Fruit fly (Drosophila melanogaster) whole organism: ENCODE data around the gene CG42763.

Source experiments
- CG8478 ChIP-seq: fragments of >200 bp; optimal IDR thresholded peaks from 2 replicates; lab custom pipeline; 2018; ENCODE audit warnings: inconsistent platforms
- Dll ChIP-seq: fragments of >200 bp; optimal IDR thresholded peaks from 2 replicates; lab custom pipeline; 2017
- EcR ChIP-seq, 2 experiments: fragments of >200 bp; optimal IDR thresholded peaks; 2 replicates each; lab custom pipeline; 2017; ENCODE audit warnings: missing biosample characterization in 2 of 2, missing genetic modification characterization in 2 of 2, missing genetic modification reagents in 2 of 2
- pan ChIP-seq: fragments of >200 bp; optimal IDR thresholded peaks from 2 replicates; lab custom pipeline; 2017
- psq ChIP-seq: fragments of >200 bp; optimal IDR thresholded peaks from 2 replicates; lab custom pipeline; 2017
- usp ChIP-seq: fragments of >200 bp; optimal IDR thresholded peaks from 2 replicates; lab custom pipeline; 2017; ENCODE audit warnings: missing biosample characterization, missing genetic modification characterization, mixed read lengths

Gene CG42763

DNA sequence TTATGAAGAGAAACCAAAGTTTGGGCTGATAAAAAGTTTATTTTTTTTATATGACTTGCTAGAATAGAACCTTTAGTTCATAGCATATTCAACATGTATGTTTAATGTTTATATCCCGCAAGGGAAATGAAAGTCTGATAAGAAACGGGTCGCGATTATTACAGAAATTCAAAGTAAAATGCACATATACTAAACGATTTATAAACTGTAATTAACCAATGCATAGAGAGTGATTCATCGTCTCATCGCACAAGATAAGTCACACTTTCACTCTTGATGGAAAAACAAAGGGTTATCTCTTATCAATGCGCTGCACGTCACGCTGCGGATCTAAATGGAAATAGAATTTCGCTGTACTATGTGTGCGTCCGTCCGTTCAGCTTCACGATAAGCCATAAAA lies 16.0 kb downstream of the CG42763 start:
- TF ChIP-seq Dll (lab: Kevin White, UChicago) = no peak
- no peak for TF ChIP-seq EcR (GFP tag; optimal IDR thresholded peaks at IDR 0.05; lab: Kevin White, UChicago)
- no peak for TF ChIP-seq CG8478 (lab: Kevin White, UChicago)
- no peak for TF ChIP-seq psq (lab: Kevin White, UChicago)
- no peak for TF ChIP-seq pan (lab: Kevin White, UChicago)
- TF ChIP-seq usp (GFP tag; lab: Kevin White, UChicago) = no peak

DNA sequence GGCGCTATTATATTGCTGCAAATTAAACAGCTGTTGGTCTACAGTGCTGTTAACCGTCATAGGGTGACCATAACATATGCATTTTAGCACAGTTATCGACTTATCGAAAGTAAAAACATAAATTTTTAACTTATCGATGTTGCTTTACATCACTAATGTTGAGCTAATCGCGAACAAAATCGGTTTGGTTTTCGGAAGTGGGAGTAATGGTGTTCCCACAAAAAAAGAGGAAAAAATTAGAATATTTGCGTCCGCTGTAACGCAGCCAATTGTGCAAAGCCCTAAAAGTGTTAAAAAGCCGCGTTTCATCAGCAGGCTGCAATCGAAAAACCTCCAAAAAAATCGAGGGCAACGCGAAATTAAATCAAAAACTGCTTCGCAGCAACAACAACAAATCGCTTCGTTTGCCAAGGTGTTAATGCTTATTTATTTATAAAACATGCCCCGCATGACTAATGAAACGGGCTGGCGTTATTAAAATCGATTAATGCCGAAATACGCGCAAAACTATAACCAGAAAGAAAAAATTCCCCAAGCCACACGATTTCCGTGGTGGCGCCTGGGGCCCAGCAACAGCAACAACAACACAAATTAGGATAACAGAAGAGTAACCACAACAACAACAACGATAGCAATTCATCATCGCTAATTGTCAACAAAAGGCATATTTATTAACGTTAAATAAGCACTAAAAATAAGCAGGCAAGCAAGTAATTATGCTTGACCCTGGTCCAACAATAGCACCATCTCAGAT lies 17.9 kb downstream of the CG42763 start, which contains the start of the genes CG12375 and CG8668:
Gene CG12375, minus strand, starts transcription at position 42 of the 754 bp plus-strand sequence.
Gene CG8668, plus strand, starts transcription at position 153 of the 754 bp plus-strand sequence.
- TF ChIP-seq psq (lab: Kevin White, UChicago) (no peak), EcR (GFP tag; optimal IDR thresholded peaks at IDR 0.05; lab: Kevin White, UChicago) (no peak), pan (lab: Kevin White, UChicago) (no peak), CG8478 (lab: Kevin White, UChicago) (no peak), Dll (lab: Kevin White, UChicago) (no peak), usp (GFP tag; lab: Kevin White, UChicago) (no peak)

DNA sequence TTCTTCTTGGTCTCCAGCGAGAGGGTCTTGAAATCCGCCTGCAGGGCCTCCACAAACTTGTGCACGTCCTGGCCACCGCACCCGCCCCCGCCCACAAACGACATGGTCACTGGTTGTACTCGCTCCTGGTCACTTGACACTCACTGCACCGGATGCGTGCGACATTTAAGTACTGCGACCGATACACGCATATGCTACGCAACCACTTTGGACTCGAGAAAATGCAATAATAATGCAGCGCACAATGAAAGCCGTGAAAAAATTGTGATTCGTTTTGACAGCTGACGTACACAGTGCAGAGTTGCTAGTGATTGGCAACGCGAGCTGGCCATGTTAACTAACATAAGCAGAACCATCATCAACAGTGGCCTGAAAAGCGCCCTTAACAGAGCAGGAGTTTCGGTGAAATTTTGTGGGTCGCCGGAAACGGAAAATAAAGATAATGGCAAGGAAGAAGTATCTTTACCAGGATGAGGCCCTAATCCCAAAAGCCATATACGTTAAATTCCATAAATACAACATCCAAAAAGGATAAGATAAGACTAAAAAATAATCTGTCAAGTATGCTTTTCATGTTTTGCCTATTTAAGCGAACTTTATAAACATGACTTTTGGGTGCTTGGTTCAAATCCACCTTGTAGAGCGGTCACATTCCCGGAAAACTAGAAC lies 21.1 kb downstream of the CG42763 start, which contains the start of the genes mon2 and CG8673:
Gene mon2, minus strand, starts transcription at position 300 of the 669 bp plus-strand sequence.
Gene CG8673, plus strand, starts transcription at position 619 of the 669 bp plus-strand sequence.
- TF ChIP-seq CG8478 (lab: Kevin White, UChicago) (no peak), usp (GFP tag; lab: Kevin White, UChicago) (no peak), Dll (lab: Kevin White, UChicago) (no peak), EcR (GFP tag; optimal IDR thresholded peaks at IDR 0.05; lab: Kevin White, UChicago) (no peak), psq (lab: Kevin White, UChicago) (no peak), pan (lab: Kevin White, UChicago) (no peak)

DNA sequence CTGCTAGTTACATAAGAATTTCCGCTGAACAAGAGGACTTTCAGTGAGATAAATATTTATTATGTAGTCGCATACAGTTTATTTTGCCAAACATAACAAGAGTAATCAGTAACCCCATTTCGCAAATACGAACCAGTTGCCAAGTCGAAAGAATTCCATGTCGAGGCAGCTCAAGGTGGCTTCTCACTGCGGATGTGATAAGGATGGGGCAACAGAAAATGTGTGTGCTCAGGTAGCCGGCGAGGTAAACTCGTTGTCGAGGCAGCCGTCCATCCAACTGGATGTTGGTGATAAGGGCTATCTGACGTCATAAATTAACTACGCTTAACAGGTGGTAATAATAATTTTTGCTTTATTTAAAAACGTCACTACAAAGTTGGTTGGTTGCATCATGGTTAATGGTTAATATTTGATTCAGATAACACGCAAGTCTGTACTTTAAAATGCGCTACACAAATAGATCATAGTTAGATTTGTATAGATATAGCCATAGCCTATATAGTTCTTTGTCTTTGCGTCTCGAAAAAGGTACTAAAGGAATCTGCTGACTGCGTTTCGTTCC lies 28.2 kb downstream of the CG42763 start:
- TF ChIP-seq CG8478 (lab: Kevin White, UChicago) (no peak), psq (lab: Kevin White, UChicago) (no peak), Dll (lab: Kevin White, UChicago) (no peak), EcR (GFP tag; optimal IDR thresholded peaks at IDR 0.05; lab: Kevin White, UChicago) (no peak), usp (GFP tag; lab: Kevin White, UChicago) (no peak), pan (lab: Kevin White, UChicago) (no peak)

DNA sequence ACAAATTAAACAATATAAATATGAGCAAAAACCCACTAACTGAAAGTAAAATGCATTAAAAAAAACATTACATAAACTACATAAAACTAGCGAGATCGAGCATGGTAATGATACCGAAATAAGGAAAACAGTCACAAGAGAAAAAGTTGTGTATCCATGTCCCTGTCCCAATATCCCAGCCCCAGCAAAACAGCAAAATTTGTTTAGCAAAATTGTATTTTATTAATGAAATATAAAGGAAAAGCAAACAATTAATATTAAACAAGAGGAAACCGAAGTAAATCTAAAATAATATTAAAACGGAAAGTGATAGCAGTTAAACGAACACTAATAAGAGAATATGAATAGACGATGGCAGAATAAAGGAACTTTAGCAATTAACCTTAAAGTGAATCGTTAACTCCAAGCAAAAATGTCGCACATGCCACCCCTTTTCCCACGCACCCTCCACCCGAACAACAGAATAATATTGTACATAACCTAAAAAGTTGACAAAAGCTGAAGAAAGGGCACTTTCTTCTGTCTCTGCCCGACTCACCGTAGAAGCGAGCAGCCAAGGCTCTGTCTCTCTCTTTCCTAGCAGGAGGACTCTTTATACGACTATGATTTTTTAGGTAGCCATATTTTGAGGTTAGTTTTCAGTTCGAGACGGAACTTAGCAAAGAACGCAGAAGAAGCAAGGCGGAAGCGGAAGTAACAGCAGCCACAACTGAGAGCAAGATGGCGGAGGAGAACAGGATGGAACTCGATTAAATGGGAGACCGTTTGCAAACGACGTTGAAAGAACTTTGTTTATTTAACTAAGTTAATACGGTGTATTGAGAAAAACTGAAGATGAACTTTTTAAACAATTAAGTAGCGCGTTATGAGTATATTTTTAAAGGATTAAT lies 34.1 kb downstream of the CG42763 start:
- no peak for TF ChIP-seq pan (lab: Kevin White, UChicago)
- no peak for TF ChIP-seq Dll (lab: Kevin White, UChicago)
- TF ChIP-seq EcR (GFP tag; optimal IDR thresholded peaks at IDR 0.05; lab: Kevin White, UChicago) = no peak
- TF ChIP-seq usp (GFP tag; lab: Kevin White, UChicago) = no peak
- TF ChIP-seq CG8478 (lab: Kevin White, UChicago) = no peak
- no peak for TF ChIP-seq psq (lab: Kevin White, UChicago)

DNA sequence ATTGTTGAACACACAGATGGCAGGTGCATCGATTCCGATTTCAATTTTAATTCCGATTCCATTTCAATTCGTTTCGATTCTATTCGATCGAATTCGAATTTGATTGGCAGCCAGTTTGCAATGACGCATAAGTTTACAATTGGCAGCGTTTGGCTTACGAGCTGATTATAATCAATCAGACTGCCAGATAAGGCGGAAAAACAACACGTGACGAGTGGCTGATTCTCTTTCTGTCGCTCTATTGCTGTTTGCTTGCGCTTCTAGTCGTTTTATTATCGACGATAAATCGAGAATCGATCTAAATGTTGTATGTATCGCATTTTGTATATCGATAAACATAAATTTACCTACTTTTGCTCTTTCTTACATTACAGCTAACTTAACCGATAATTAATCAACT lies 40.2 kb downstream of the CG42763 start:
- TF ChIP-seq Dll (lab: Kevin White, UChicago) = no peak
- no peak for TF ChIP-seq EcR (GFP tag; optimal IDR thresholded peaks at IDR 0.05; lab: Kevin White, UChicago)
- TF ChIP-seq usp (GFP tag; lab: Kevin White, UChicago) = no peak
- TF ChIP-seq CG8478 (lab: Kevin White, UChicago) = no peak
- TF ChIP-seq pan (lab: Kevin White, UChicago) = no peak
- no peak for TF ChIP-seq psq (lab: Kevin White, UChicago)

DNA sequence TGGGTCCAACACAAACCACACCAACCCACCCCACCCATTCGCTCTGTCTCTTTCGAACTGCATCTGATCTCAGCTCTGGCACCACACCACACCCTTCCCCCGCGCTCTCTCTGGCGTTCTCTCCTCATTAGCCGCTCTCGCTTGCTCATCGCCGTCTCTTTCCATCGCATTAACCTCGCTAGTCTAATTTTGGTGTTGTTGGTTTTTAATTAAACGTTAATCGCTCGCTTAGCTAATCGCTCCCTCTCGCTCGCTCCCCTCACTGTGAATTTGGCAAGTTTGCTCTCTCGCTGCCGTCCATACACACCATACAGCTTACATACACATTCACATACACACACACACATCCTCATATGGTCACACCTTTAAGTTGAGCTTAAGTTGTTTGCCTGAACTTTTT lies 40.8 kb downstream of the CG42763 start:
- TF ChIP-seq usp (GFP tag; lab: Kevin White, UChicago) (no peak), CG8478 (lab: Kevin White, UChicago) (peak; percentile 49)

DNA sequence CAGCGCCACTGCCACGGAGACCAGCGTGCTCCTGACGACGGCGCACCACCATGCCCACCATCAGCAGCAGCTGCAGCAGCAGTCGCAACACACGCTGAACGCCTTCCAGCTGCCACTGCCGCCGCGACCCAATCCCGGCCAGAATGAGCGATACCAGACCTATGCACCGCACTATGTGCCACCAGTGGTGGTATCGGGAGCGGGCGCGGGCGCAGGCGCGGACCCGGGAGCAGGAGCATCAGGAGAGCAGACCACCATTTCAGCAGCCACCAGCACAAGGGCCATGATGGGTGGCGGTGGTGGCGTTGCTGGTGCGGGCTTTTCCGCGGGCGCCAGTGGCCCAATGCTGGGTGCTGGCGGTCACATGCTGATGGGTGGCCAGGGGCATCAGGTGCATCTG lies 41.8 kb downstream of the CG42763 start:
- TF ChIP-seq psq (lab: Kevin White, UChicago) = no peak
- TF ChIP-seq Dll (lab: Kevin White, UChicago) = no peak
- no peak for TF ChIP-seq EcR (GFP tag; optimal IDR thresholded peaks at IDR 0.05; lab: Kevin White, UChicago)
- TF ChIP-seq pan (lab: Kevin White, UChicago) = peak; percentile 46

DNA sequence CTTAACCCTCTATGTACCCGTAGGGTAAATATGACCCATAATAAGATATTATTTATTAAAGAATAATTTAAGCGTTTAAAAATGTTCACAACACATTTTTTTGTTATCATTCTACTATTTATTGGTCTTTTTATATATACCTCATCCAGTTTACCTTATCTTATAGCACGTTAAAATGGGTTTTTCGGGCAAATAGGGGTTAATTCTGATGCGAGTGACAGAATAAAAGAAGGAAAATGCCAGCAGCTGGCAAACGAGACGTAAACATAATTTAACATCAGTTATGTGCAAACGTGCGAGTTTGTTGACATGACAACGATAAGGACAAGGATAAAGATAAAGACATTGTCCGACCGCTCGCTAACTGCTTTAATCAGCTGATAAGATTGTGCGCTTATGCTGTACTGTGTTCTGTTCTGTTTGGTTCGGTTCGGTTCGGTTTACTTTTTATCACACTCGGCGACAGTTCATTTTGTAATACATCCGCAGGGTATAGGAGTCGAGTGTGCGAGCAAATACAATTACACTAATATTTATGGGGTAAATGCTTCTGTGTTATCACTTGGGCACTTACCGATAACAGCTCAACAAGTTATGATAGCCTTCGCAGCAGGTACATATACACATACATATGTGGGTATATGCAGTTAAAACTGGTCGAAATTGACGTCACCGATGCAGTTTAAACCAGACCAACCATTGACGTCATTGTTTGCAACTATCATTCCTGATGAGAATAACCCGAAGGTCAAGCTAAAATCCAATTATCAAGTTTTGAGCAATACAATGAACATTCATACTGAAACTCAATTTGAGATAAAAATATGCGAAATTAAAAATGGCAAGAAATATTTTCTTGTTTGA lies 44.2 kb downstream of the CG42763 start:
- no peak for TF ChIP-seq psq (lab: Kevin White, UChicago)
- TF ChIP-seq pan (lab: Kevin White, UChicago) = no peak
- TF ChIP-seq EcR (GFP tag; optimal IDR thresholded peaks at IDR 0.05; lab: Kevin White, UChicago) = no peak
- no peak for TF ChIP-seq CG8478 (lab: Kevin White, UChicago)
- no peak for TF ChIP-seq usp (GFP tag; lab: Kevin White, UChicago)
- no peak for TF ChIP-seq Dll (lab: Kevin White, UChicago)
